Fruit fly (Drosophila melanogaster): ENCODE measurements around the gene CG17026.
A peak's percentile ranks its signal among the peaks of the same experiment; 100 is the strongest.

CG17026 gene

DNA sequence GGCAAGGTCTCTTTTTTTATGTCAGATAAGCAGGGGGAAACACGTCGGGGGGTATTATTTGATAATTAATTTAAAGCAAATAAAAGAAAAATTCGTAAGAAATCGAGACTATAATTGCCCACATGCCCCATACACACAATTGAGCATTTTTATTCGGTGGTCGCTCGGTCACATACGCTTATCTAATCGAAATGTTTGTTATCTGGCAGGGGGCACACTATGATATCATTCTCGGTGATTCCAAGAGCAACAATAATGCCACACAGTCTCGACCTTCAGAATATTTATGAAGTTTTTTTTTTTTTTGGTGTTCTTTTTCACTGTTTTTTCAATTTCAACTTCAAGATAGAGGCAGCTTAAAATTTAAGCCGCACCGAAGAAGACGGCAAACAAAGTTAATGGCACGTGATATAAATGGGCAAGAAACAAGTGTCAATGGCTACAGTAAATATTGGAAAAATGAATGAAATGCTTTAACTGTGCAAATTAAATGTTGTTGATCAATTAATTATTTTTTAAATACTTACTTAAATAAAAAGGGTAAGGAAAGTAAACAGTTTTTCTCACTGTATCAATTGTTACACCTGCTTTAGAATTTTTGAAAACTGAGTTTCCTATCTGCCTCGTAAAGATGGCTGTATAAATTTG is 24.3 kb downstream of the CG17026 start (continued):
- TF ChIP-seq trh (GFP tag; optimal IDR thresholded peaks at IDR 0.05) (no peak), bigmax (GFP tag; optimal IDR thresholded peaks at IDR 0.05) (no peak), pho (GFP tag; optimal IDR thresholded peaks at IDR 0.05) (peak; percentile 13), D19B (GFP tag; optimal IDR thresholded peaks at IDR 0.05) (peak; percentile 18), CG12942 (GFP tag; optimal IDR thresholded peaks at IDR 0.05) (no peak), Adf1 (GFP tag; IDR thresholded peaks at IDR 0.05) (peak; percentile 36; the same call in 1 of the 2 replicates), CG31365 (tag; optimal IDR thresholded peaks at IDR 0.05) (no peak), prd (optimal IDR thresholded peaks at IDR 0.05) (no peak), prd (GFP tag; IDR thresholded peaks at IDR 0.05) (peak; percentile 68; the same call in 1 of the 3 replicates), dmrt11E (tag; optimal IDR thresholded peaks at IDR 0.05) (peak; percentile 30), CG14667 (GFP tag; IDR thresholded peaks at IDR 0.05) (no peak), ranshi (GFP tag; IDR thresholded peaks at IDR 0.05) (peak; percentile 56; the same call in 1 of the 2 replicates), Dfd (GFP tag; optimal IDR thresholded peaks at IDR 0.05) (no peak), pb (GFP tag; optimal IDR thresholded peaks at IDR 0.05) (no peak), CG12744 (GFP tag; optimal IDR thresholded peaks at IDR 0.05) (no peak), CG12155 (GFP tag; optimal IDR thresholded peaks at IDR 0.05) (peak; percentile 11), CG7786 (GFP tag; optimal IDR thresholded peaks at IDR 0.05) (no peak), CHES-1-like (GFP tag; optimal IDR thresholded peaks at IDR 0.05) (no peak), bsh (GFP tag; optimal IDR thresholded peaks at IDR 0.05) (peak in 1 of 2 experiments; percentile 53), az2 (GFP tag; optimal IDR thresholded peaks at IDR 0.05) (no peak), Sry-δ (GFP tag; optimal IDR thresholded peaks at IDR 0.05) (no peak), al (GFP tag; IDR thresholded peaks at IDR 0.05) (no peak), Lpt (GFP tag; optimal IDR thresholded peaks at IDR 0.05) (no peak), HLH3B (GFP tag; IDR thresholded peaks at IDR 0.05) (peak; percentile 40; the same call in 1 of the 2 replicates), CG8765 (GFP tag; IDR thresholded peaks at IDR 0.05) (no peak), dati (GFP tag; IDR thresholded peaks at IDR 0.05) (no peak), Trl (optimal IDR thresholded peaks at IDR 0.05) (no peak), Trl (GFP tag; optimal IDR thresholded peaks at IDR 0.05) (no peak), lmd (GFP tag; IDR thresholded peaks at IDR 0.05) (no peak; the same call in 1 of the 2 replicates), CG14965 (GFP tag; optimal IDR thresholded peaks at IDR 0.05; ENCODE audit: borderline replicate concordance) (no peak), ash1 (GFP tag; optimal IDR thresholded peaks at IDR 0.05) (no peak), sob (GFP tag; IDR thresholded peaks at IDR 0.05) (peak; percentile 67), pfk (GFP tag; optimal IDR thresholded peaks at IDR 0.05) (peak; percentile 35), Ssrp (tag; optimal IDR thresholded peaks at IDR 0.05) (no peak), CG2129 (GFP tag; IDR thresholded peaks at IDR 0.05; ENCODE audit: partially characterized antibody) (no peak), tna (GFP tag; IDR thresholded peaks at IDR 0.05; ENCODE audit: partially characterized antibody) (no peak)

DNA sequence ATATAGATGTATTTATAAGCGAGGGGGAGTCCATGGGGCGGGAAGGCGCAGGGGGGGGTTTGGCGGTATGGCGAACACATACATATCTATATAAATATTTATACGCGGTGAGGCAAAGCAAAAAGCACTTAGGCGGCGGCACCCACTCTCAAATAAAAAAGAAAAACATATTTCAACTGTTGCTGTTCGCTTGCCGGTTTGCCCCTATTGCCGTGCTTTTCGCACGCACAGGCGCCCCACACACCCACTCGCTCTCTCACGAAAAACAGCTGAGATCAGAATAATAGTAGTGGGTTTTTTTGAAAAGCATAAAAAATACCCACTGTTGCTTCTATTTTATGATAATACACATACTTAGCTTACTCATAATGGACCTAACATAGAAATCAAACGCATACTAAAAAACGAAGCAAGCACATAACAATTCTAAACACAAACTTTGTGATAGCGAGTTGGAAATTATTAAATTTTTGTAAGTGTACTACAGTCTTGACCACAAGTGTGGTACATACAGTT is 26.1 kb downstream of the CG17026 start:
- TF ChIP-seq unc-4 (GFP tag; IDR thresholded peaks at IDR 0.05; ENCODE audit: partially characterized antibody) (no peak), Lhr (GFP tag; optimal IDR thresholded peaks at IDR 0.05) (no peak), CG9876 (GFP tag; optimal IDR thresholded peaks at IDR 0.05) (peak; percentile 13), D (optimal IDR thresholded peaks at IDR 0.05) (no peak), D (GFP tag; optimal IDR thresholded peaks at IDR 0.05) (peak; percentile 23), Nf-YB (GFP tag; optimal IDR thresholded peaks at IDR 0.05) (peak; percentile 63), ind (GFP tag; optimal IDR thresholded peaks at IDR 0.05) (peak; percentile 79), ato (GFP tag; IDR thresholded peaks at IDR 0.05; ENCODE audit: partially characterized antibody) (no peak), ssp (GFP tag; IDR thresholded peaks at IDR 0.05) (0 out of 2 replicates have a peak, but pooled peaks have one; percentile 27), bcd (GFP tag; optimal IDR thresholded peaks at IDR 0.05) (peak; percentile 84), phol (tag; optimal IDR thresholded peaks at IDR 0.05) (peak; percentile 64), gt (GFP tag; IDR thresholded peaks at IDR 0.05) (no peak), Bgb (GFP tag; IDR thresholded peaks at IDR 0.05; ENCODE audit: partially characterized antibody) (peak; percentile 44; the same call in 1 of the 2 replicates), ttk (GFP tag; IDR thresholded peaks at IDR 0.05) (no peak), Optix (GFP tag; IDR thresholded peaks at IDR 0.05) (no peak), esg (GFP tag; conservative IDR thresholded peaks at IDR 0.05) (peak; percentile 60; the same call in 1 of the 2 replicates), gfzf (GFP tag; optimal IDR thresholded peaks at IDR 0.05) (no peak)

All from whole organism, embryonic.